Worm (Caenorhabditis elegans) whole organism, midembryonic: ENCODE data around the gene F48G7.9.

ENCODE experiments used
- T22C8.4 ChIP-seq: fragments of 200-800 bp; sonication (Bioruptor generic); IDR thresholded peaks from 2 replicates; pipeline ENCODE4 v1.3.6; 2022; ENCODE audit warnings: missing genetic modification characterization, missing compliant biosample characterization
- cog-1 ChIP-seq: sonication (generic microtip); optimal IDR thresholded peaks from 2 replicates; lab custom pipeline; 2016; ENCODE audit warnings: missing genetic modification characterization, missing compliant biosample characterization
- flt-1 ChIP-seq: fragments of 200-800 bp; sonication (Bioruptor generic); IDR thresholded peaks from 2 replicates; pipeline ENCODE4 v1.3.6; 2022; ENCODE audit warnings: missing genetic modification characterization, missing compliant biosample characterization
- klf-2 ChIP-seq: fragments of 200-800 bp; sonication (Bioruptor generic); conservative IDR thresholded peaks from 2 replicates; pipeline ENCODE4 v1.3.6; 2022; ENCODE audit warnings: missing genetic modification reagents, missing genetic modification characterization, missing compliant biosample characterization
- med-1 ChIP-seq: sonication (generic microtip); optimal IDR thresholded peaks from 2 replicates; lab custom pipeline; 2017; ENCODE audit warnings: missing genetic modification characterization, mild to moderate bottlenecking, missing compliant biosample characterization, antibody characterized with exemption, missing genetic modification reagents; ENCODE audit not compliant: insufficient read depth
- ref-1 ChIP-seq: fragments of 200-800 bp; sonication (Bioruptor generic); conservative IDR thresholded peaks from 2 replicates; pipeline ENCODE4 v1.3.6; 2022; ENCODE audit warnings: missing genetic modification reagents, missing genetic modification characterization, missing compliant biosample characterization
- tab-1 ChIP-seq: fragments of 200-800 bp; sonication (Bioruptor generic); IDR thresholded peaks from 2 replicates; pipeline ENCODE4 v1.3.6; 2022; ENCODE audit warnings: missing genetic modification characterization, missing compliant biosample characterization
- ztf-23 ChIP-seq: fragments of 200-800 bp; sonication (Bioruptor generic); IDR thresholded peaks from 2 replicates; pipeline ENCODE4 v1.3.6; 2022; ENCODE audit warnings: missing genetic modification reagents, missing genetic modification characterization, missing compliant biosample characterization
- ztf-29 ChIP-seq: fragments of 200-800 bp; sonication (Bioruptor generic); IDR thresholded peaks from 2 replicates; pipeline ENCODE4 v1.3.6; 2022; ENCODE audit warnings: missing genetic modification reagents, missing genetic modification characterization, missing compliant biosample characterization

The F48G7.9 gene

DNA sequence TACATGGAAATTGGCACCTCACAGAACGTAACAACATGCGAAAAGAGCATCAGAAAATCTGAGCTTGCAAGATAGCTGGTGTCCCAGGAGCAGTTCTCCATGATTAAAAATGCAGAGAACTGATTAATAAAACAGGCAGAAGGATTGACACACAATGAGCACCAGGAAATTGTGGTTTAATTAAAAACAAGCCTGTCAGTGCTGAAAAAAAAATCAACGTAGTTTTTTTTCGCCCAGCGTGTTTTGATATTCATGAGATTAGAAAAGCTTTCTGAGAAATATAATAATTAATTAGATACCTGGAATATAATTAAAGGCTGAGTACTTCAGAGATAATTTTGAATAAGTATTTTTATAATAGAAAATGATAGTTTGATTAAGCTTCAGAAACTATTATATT, 29.3 kb upstream of the F48G7.9 start, which contains the start of gene srh-246:
TSS of gene srh-246 (minus strand) at position 101 of the 400 bp plus-strand sequence.
- TF ChIP-seq ref-1, result no peak
- TF ChIP-seq ztf-23 (GFP tag; lab: Robert Waterston, UW), result no peak
- no peak for TF ChIP-seq ztf-29
- TF ChIP-seq tab-1, result no peak
- TF ChIP-seq med-1 (GFP tag; lab: Kevin White, UChicago), result no peak
- TF ChIP-seq T22C8.4 (GFP tag; lab: Robert Waterston, UW), result no peak

DNA sequence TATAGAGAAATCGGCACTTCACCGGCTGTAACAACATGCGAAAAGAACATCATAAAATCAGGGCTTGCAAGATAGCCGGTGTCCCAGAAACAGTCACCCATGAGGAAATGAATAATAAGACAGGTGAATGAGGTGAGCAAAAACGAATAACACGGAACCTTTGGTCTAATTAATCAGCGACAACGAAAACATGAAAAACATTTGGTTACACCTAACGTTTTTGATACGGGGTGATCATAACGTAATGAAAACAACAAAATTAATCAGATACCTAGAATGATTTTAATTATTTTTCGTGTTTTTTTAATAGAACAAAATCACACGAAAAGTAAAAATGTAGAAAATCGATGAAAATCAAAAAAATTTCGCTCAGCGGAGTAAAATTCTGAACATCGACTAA, 27.4 kb upstream of the F48G7.9 start, which contains the start of gene srh-245:
TSS of gene srh-245 (minus strand) at position 101 of the 400 bp plus-strand sequence.
- TF ChIP-seq klf-2 (GFP tag; lab: Robert Waterston, UW) (no peak), med-1 (GFP tag; lab: Kevin White, UChicago) (no peak), cog-1 (tag; lab: Kevin White, UChicago) (no peak), ztf-23 (GFP tag; lab: Robert Waterston, UW) (no peak), T22C8.4 (GFP tag; lab: Robert Waterston, UW) (no peak), ref-1 (no peak), ztf-29 (no peak), tab-1 (no peak), flt-1 (GFP tag; lab: Robert Waterston, UW) (no peak)

DNA sequence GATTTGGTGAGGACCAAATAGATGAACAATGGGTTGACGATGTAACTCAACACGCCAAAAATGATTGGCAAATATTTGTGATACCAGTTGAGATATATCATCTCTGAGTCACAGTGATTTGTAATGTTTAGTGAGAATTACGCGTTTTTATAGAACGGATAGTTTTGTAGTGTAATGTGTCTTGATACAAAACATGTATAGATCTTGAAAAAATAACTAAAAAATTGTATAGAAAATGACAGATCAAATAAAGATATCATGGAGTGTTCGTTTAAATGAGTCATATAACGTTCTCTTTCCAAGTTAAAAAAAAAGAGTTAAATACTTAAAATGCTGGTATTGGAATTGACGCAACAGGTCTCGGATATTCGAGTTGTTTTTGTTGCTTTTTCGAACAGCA, 26.0 kb upstream of the F48G7.9 start, which contains the start of gene srj-6:
TSS of gene srj-6 (minus strand) at position 101 of the 400 bp plus-strand sequence.
- TF ChIP-seq tab-1, result no peak
- TF ChIP-seq ztf-29, result no peak
- TF ChIP-seq T22C8.4 (GFP tag; lab: Robert Waterston, UW), result no peak
- no peak for TF ChIP-seq ztf-23 (GFP tag; lab: Robert Waterston, UW)
- no peak for TF ChIP-seq klf-2 (GFP tag; lab: Robert Waterston, UW)
- no peak for TF ChIP-seq med-1 (GFP tag; lab: Kevin White, UChicago)

DNA sequence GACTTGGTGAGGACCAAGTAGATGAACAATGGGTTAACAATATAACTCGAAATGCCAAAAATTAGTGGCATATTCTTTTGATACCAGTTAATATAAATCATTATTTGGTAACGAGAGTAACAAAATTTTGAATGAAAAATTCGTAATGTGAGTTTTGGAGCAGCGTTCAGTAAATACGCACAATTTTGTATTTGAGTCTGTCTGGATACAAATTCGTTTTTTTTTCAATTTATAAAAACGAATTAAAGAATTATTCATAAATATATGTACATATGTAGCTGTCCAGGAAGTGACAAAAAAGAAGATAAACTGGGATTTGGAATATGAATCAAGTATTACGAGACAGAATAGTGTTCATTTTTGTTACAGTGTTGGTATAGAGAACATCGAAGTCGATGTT, 24.5 kb upstream of the F48G7.9 start, which contains the start of gene srj-5:
TSS of gene srj-5 (minus strand) at position 101 of the 400 bp plus-strand sequence.
- TF ChIP-seq ztf-23 (GFP tag; lab: Robert Waterston, UW) (no peak), tab-1 (no peak), cog-1 (tag; lab: Kevin White, UChicago) (no peak), klf-2 (GFP tag; lab: Robert Waterston, UW) (no peak), ref-1 (no peak)

DNA sequence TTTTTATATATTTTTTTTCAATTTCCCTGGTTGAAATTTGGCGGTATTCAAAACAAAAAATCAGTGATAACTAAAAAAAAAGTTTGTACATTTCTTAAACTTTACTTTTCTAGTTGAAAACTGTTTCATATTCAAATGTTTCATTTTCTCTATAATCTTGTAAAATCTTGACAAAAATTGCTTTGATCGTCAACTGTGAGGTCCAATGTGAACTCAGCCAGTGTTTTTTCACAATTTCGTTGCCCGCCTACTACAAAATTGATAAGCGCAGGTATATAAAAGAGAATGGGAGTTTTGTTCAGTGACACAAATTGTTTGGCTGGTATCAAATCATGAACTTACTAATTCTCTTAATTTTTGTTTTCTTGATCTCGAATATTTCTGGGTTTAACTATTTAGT, 18.5 kb upstream of the F48G7.9 start, which contains the start of gene ugt-42:
TSS of gene ugt-42 (plus strand) at position 301 of the 400 bp plus-strand sequence.
- no peak for TF ChIP-seq klf-2 (GFP tag; lab: Robert Waterston, UW)
- no peak for TF ChIP-seq tab-1
- no peak for TF ChIP-seq ref-1
- no peak for TF ChIP-seq cog-1 (tag; lab: Kevin White, UChicago)
- no peak for TF ChIP-seq med-1 (GFP tag; lab: Kevin White, UChicago)
- no peak for TF ChIP-seq ztf-29
- no peak for TF ChIP-seq T22C8.4 (GFP tag; lab: Robert Waterston, UW)

DNA sequence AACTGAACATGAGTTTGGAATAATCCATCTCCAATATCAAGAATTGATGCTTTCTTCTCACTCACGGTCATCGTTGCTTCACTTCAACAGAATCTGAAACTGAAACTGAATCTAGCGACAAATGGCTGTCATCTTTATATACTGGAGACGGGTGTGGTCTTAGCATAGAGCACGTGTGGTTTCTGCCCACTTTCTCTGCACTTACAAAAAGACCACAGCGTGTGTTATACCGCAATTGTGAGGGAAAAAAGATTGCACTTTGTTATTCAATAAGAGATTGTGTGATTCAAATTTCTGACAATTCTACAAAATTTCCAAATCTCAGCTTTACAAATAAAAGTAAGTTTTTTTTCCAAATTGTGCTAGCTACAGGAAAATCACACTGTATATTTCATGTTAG, 17.7 kb upstream of the F48G7.9 start, which contains the start of gene F48G7.12:
TSS of gene F48G7.12 (minus strand) at position 101 of the 400 bp plus-strand sequence.
- TF ChIP-seq ztf-23 (GFP tag; lab: Robert Waterston, UW), result no peak
- no peak for TF ChIP-seq ref-1
- no peak for TF ChIP-seq med-1 (GFP tag; lab: Kevin White, UChicago)
- TF ChIP-seq T22C8.4 (GFP tag; lab: Robert Waterston, UW), result no peak
- no peak for TF ChIP-seq cog-1 (tag; lab: Kevin White, UChicago)

DNA sequence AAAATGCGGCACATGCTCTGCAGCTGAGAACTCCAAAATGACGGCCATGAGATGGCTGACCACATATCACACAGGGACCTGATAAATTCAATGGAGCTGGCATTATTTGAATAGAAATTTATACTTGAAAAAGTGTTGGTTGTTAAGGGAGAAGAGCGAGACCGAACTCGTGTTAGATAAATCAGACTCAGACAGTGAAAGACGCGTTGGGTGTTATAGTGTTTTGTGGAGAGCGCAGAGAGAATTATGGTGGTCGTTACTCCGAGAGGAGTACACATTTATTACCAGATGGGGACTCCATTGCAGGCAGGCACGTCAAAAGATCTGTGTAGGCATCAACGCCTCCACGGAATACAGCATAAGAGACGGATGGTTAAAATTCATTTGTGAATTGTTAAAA, 14.3 kb upstream of the F48G7.9 start, which contains the start of gene nhr-190:
TSS of gene nhr-190 (minus strand) at position 175 of the 400 bp plus-strand sequence.
- TF ChIP-seq ztf-29, result no peak
- TF ChIP-seq cog-1 (tag; lab: Kevin White, UChicago), result no peak
- no peak for TF ChIP-seq ref-1
- no peak for TF ChIP-seq flt-1 (GFP tag; lab: Robert Waterston, UW)
- no peak for TF ChIP-seq ztf-23 (GFP tag; lab: Robert Waterston, UW)
- TF ChIP-seq tab-1, result no peak

DNA sequence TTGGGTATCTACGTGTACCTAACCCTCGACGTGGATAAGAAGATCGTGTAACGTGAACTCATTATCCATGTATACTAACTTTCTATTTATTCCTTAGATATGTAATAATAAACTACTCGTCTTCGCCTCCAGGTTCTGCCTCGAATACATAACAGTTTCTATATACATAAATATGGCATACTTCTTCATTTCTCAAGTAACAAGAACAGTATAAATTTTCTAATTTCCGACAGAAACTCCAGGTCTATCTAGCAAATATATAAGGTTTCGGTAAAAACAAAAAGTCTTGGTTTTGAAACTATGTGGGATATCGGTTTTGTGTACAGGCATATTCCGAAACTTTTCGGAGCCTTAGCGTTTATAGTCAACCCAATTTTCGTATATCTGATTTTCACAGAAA, 9.9 kb upstream of the F48G7.9 start, which contains the start of gene srj-37:
TSS of gene srj-37 (plus strand) at position 301 of the 400 bp plus-strand sequence.
- TF ChIP-seq med-1 (GFP tag; lab: Kevin White, UChicago) (no peak), tab-1 (no peak), T22C8.4 (GFP tag; lab: Robert Waterston, UW) (no peak), ref-1 (no peak), flt-1 (GFP tag; lab: Robert Waterston, UW) (no peak), klf-2 (GFP tag; lab: Robert Waterston, UW) (no peak), ztf-29 (no peak), cog-1 (tag; lab: Kevin White, UChicago) (no peak), ztf-23 (GFP tag; lab: Robert Waterston, UW) (no peak)

DNA sequence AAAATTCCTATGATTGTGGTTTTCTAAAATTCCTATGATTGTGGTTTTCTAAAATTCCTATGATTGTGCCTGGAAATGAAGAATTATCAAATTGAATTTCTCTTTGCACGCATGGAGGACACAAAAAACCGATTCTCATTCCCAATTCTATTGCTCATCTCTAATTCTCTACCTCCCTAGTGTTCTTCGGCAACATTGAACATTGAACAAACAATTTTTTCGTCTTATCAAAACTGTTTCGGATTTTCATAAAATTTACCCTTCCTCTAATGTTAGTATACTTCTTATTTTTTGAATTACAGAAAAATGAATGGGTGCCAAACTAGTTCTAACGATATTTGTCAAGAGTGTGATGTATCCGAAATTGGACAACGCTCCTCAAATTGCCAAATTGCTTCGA, 7.9 kb upstream of the F48G7.9 start, which contains the start of gene pals-31:
TSS of gene pals-31 (plus strand) at position 301 of the 400 bp plus-strand sequence.
- no peak for TF ChIP-seq tab-1

DNA sequence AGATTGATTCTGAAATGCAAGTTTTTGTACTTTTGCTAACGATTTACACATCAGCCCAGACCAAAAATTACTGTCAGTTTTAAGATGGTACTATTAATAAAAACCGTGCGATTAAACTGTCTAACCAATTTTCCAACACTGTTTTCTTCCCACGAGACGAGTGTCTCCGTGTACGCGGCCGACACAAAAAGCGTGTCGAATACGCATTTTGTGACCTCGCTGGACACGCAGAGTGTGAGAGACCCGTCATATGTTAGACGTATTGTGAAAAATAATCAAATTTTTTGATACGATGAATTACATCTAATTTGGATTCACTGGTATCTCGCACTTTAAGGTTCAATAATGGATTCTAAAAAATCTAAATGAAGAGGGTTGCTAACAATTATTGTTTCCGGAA, 7.2 kb upstream of the F48G7.9 start:
- TF ChIP-seq flt-1 (GFP tag; lab: Robert Waterston, UW), result no peak
- TF ChIP-seq cog-1 (tag; lab: Kevin White, UChicago), result no peak
- TF ChIP-seq klf-2 (GFP tag; lab: Robert Waterston, UW), result no peak
- no peak for TF ChIP-seq ztf-23 (GFP tag; lab: Robert Waterston, UW)
- TF ChIP-seq tab-1, result no peak
- TF ChIP-seq ztf-29, result no peak
- no peak for TF ChIP-seq med-1 (GFP tag; lab: Kevin White, UChicago)
- no peak for TF ChIP-seq ref-1
- TF ChIP-seq T22C8.4 (GFP tag; lab: Robert Waterston, UW), result no peak
